Fruit fly (Drosophila melanogaster): Measurements from ENCODE around the gene HDAC4.

Gene HDAC4

dm6 chrX:13277148-13277547 is 8.3 kb downstream of the HDAC4 start:
- TF ChIP-seq brk (GFP tag; optimal IDR thresholded peaks at IDR 0.05), result no peak
- no peak for TF ChIP-seq rgr (GFP tag; optimal IDR thresholded peaks at IDR 0.05)
- no peak for TF ChIP-seq CG32264 (GFP tag; optimal IDR thresholded peaks at IDR 0.05)
- no peak for TF ChIP-seq tai (GFP tag; optimal IDR thresholded peaks at IDR 0.05)
- no peak for TF ChIP-seq CrebA (GFP tag; optimal IDR thresholded peaks at IDR 0.05; ENCODE audit: borderline replicate concordance)
- no peak for TF ChIP-seq Dfd (GFP tag; optimal IDR thresholded peaks at IDR 0.05)
- no peak for TF ChIP-seq dsf (GFP tag; optimal IDR thresholded peaks at IDR 0.05; ENCODE audit: borderline replicate concordance)
- TF ChIP-seq Sp1 (GFP tag; optimal IDR thresholded peaks at IDR 0.05), result no peak
- TF ChIP-seq dmrt93B (GFP tag; optimal IDR thresholded peaks at IDR 0.05), result no peak
- TF ChIP-seq h (GFP tag; optimal IDR thresholded peaks at IDR 0.05), result no peak
- no peak for TF ChIP-seq lola (GFP tag; optimal IDR thresholded peaks at IDR 0.05)
- no peak for TF ChIP-seq foxo (GFP tag; optimal IDR thresholded peaks at IDR 0.05)
- no peak for TF ChIP-seq woc (GFP tag; optimal IDR thresholded peaks at IDR 0.05)
- TF ChIP-seq Vsx2 (GFP tag; optimal IDR thresholded peaks at IDR 0.05; ENCODE audit: partially characterized antibody), result no peak
- no peak for TF ChIP-seq Dif (GFP tag; optimal IDR thresholded peaks at IDR 0.05; ENCODE audit: partially characterized antibody)
- no peak for TF ChIP-seq psq (GFP tag; optimal IDR thresholded peaks at IDR 0.05)

- TF ChIP-seq usp (GFP tag; optimal IDR thresholded peaks at IDR 0.05) (no peak), foxo (GFP tag; optimal IDR thresholded peaks at IDR 0.05) (peak in 1 of 2 experiments; percentile 59), fru (GFP tag; optimal IDR thresholded peaks at IDR 0.05) (peak; percentile 50), Sp1 (GFP tag; optimal IDR thresholded peaks at IDR 0.05) (peak; percentile 70), pan (optimal IDR thresholded peaks at IDR 0.05) (no peak), HLH106 (tag; optimal IDR thresholded peaks at IDR 0.05) (peak; percentile 61), GATAd (GFP tag; optimal IDR thresholded peaks at IDR 0.05) (no peak), Myc (optimal IDR thresholded peaks at IDR 0.05) (no peak), CG9705 (GFP tag; optimal IDR thresholded peaks at IDR 0.05) (no peak), Dif (GFP tag; optimal IDR thresholded peaks at IDR 0.05; ENCODE audit: partially characterized antibody) (no peak), Hnf4 (GFP tag; optimal IDR thresholded peaks at IDR 0.05) (peak; percentile 42), sv (GFP tag; optimal IDR thresholded peaks at IDR 0.05) (peak; percentile 16), Abd-B (GFP tag; optimal IDR thresholded peaks at IDR 0.05) (no peak), jim (GFP tag; optimal IDR thresholded peaks at IDR 0.05) (no peak), OdsH (GFP tag; optimal IDR thresholded peaks at IDR 0.05) (peak; percentile 52), br (GFP tag; optimal IDR thresholded peaks at IDR 0.05) (no peak), Dfd (GFP tag; optimal IDR thresholded peaks at IDR 0.05) (no peak), Jra (GFP tag; optimal IDR thresholded peaks at IDR 0.05) (peak; percentile 10), Hr83 (GFP tag; optimal IDR thresholded peaks at IDR 0.05; ENCODE audit: poor library complexity, severe bottlenecking) (no peak), h (GFP tag; optimal IDR thresholded peaks at IDR 0.05) (peak; percentile 38), CrebA (GFP tag; optimal IDR thresholded peaks at IDR 0.05; ENCODE audit: borderline replicate concordance) (no peak), psq (GFP tag; optimal IDR thresholded peaks at IDR 0.05) (peak; percentile 46), Vsx2 (GFP tag; optimal IDR thresholded peaks at IDR 0.05; ENCODE audit: partially characterized antibody) (no peak), sage (GFP tag; optimal IDR thresholded peaks at IDR 0.05) (no peak), Mio (GFP tag; optimal IDR thresholded peaks at IDR 0.05) (no peak), dmrt93B (GFP tag; optimal IDR thresholded peaks at IDR 0.05) (peak; percentile 35), Hr78 (GFP tag; optimal IDR thresholded peaks at IDR 0.05) (no peak), lola (GFP tag; optimal IDR thresholded peaks at IDR 0.05) (no peak), N (GFP tag; optimal IDR thresholded peaks at IDR 0.05) (no peak), rgr (GFP tag; optimal IDR thresholded peaks at IDR 0.05) (peak; percentile 59), tai (GFP tag; optimal IDR thresholded peaks at IDR 0.05) (no peak), dsf (GFP tag; optimal IDR thresholded peaks at IDR 0.05; ENCODE audit: borderline replicate concordance) (no peak), woc (GFP tag; optimal IDR thresholded peaks at IDR 0.05) (no peak), dl (GFP tag; optimal IDR thresholded peaks at IDR 0.05; ENCODE audit: insufficient read depth in 1 of 2, partially characterized antibody in 2 of 2) (no peak), CG32264 (GFP tag; optimal IDR thresholded peaks at IDR 0.05) (no peak)
Measured at dm6 chrX:13276713-13277112, 8.7 kb downstream of the HDAC4 start.

dm6 chrX:13275139-13275538 is 10.3 kb downstream of the HDAC4 start:
- TF ChIP-seq jim (GFP tag; optimal IDR thresholded peaks at IDR 0.05) (no peak), rgr (GFP tag; optimal IDR thresholded peaks at IDR 0.05) (peak; percentile 66), N (GFP tag; optimal IDR thresholded peaks at IDR 0.05) (no peak), Hnf4 (GFP tag; optimal IDR thresholded peaks at IDR 0.05) (peak; percentile 28), lola (GFP tag; optimal IDR thresholded peaks at IDR 0.05) (no peak), tai (GFP tag; optimal IDR thresholded peaks at IDR 0.05) (no peak), dl (GFP tag; optimal IDR thresholded peaks at IDR 0.05; ENCODE audit: insufficient read depth in 1 of 2, partially characterized antibody in 2 of 2) (no peak), Vsx2 (GFP tag; optimal IDR thresholded peaks at IDR 0.05; ENCODE audit: partially characterized antibody) (no peak), usp (GFP tag; optimal IDR thresholded peaks at IDR 0.05) (no peak), br (GFP tag; optimal IDR thresholded peaks at IDR 0.05) (no peak), h (GFP tag; optimal IDR thresholded peaks at IDR 0.05) (peak; percentile 76), pan (optimal IDR thresholded peaks at IDR 0.05) (no peak), Sp1 (GFP tag; optimal IDR thresholded peaks at IDR 0.05) (peak; percentile 76), Abd-B (GFP tag; optimal IDR thresholded peaks at IDR 0.05) (no peak), GATAd (GFP tag; optimal IDR thresholded peaks at IDR 0.05) (no peak), brk (GFP tag; optimal IDR thresholded peaks at IDR 0.05) (no peak), woc (GFP tag; optimal IDR thresholded peaks at IDR 0.05) (peak; percentile 34), psq (GFP tag; optimal IDR thresholded peaks at IDR 0.05) (peak; percentile 78), sage (GFP tag; optimal IDR thresholded peaks at IDR 0.05) (no peak), CrebA (GFP tag; optimal IDR thresholded peaks at IDR 0.05; ENCODE audit: borderline replicate concordance) (no peak), fru (GFP tag; optimal IDR thresholded peaks at IDR 0.05) (peak; percentile 21), foxo (GFP tag; optimal IDR thresholded peaks at IDR 0.05) (peak in 1 of 2 experiments; percentile 66), CG32264 (GFP tag; optimal IDR thresholded peaks at IDR 0.05) (no peak), Myc (optimal IDR thresholded peaks at IDR 0.05) (no peak), Hr78 (GFP tag; optimal IDR thresholded peaks at IDR 0.05) (no peak), dmrt93B (GFP tag; optimal IDR thresholded peaks at IDR 0.05) (peak; percentile 65), ey (GFP tag; optimal IDR thresholded peaks at IDR 0.05) (peak; percentile 30), Mio (GFP tag; optimal IDR thresholded peaks at IDR 0.05) (no peak), Rel (GFP tag; optimal IDR thresholded peaks at IDR 0.05) (no peak), Rel (tag; optimal IDR thresholded peaks at IDR 0.05) (no peak), Dif (GFP tag; optimal IDR thresholded peaks at IDR 0.05; ENCODE audit: partially characterized antibody) (no peak), HLH106 (tag; optimal IDR thresholded peaks at IDR 0.05) (peak; percentile 81), sv (GFP tag; optimal IDR thresholded peaks at IDR 0.05) (no peak), OdsH (GFP tag; optimal IDR thresholded peaks at IDR 0.05) (peak; percentile 43), Hr83 (GFP tag; optimal IDR thresholded peaks at IDR 0.05; ENCODE audit: poor library complexity, severe bottlenecking) (no peak)
